Worm (Caenorhabditis elegans) whole organism, L4/young adult: Measurements from ENCODE around the gene fbxa-2.

Source experiments
- W03F9.2 ChIP-seq: fragments of 150-350 bp; optimal IDR thresholded peaks from 2 replicates; lab custom pipeline; 2014; ENCODE audit warnings: missing biosample characterization, missing genetic modification characterization
- him-1 ChIP-seq: sonication (generic microtip); optimal IDR thresholded peaks from 2 replicates; lab custom pipeline; 2016; ENCODE audit warnings: missing genotype, missing genetic modification reagents, missing genetic modification characterization, missing compliant biosample characterization

DNA sequence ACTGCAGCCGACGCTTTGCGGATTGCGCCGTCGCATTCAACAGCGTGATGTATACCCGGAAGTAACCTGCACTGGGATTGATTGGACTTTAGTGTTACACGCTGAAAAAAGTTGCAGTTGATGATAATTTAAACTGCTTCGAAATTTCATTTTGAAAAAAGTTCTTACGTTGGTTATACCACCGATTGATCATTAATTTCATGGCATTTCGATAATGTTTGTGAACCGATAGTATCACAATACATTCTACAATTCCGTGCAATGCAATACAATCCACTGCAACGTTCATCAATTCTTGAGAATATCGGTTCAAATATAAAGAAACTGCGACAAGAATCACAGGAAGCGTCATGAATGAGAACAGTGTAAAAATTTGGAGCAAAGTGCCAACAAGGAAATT lies 34.3 kb downstream of the fbxa-2 start, which contains the start of gene F21H7.3:
- TF ChIP-seq W03F9.2 (tag; lab: Kevin White, UChicago): no peak
- TF ChIP-seq him-1 (tag; lab: Kevin White, UChicago): no peak
